Fruit fly (Drosophila melanogaster) whole organism, embryonic: Measurements from ENCODE around the gene fog.

ENCODE experiments used
- Aef1 ChIP-seq: fragments of 200-800 bp; sonication (Bioruptor generic); IDR thresholded peaks from 3 replicates; pipeline ENCODE4 v1.3.6; 2022; ENCODE audit warnings: missing biosample characterization, missing genetic modification characterization
- CG11723 ChIP-seq: fragments of 200-800 bp; sonication (Bioruptor generic); optimal IDR thresholded peaks from 2 replicates; lab custom pipeline; 2017; ENCODE audit warnings: missing biosample characterization, mild to moderate bottlenecking, missing genetic modification characterization
- CG12104 ChIP-seq: fragments of 200-800 bp; sonication (Bioruptor generic); optimal IDR thresholded peaks from 3 replicates; lab custom pipeline; 2016; ENCODE audit warnings: missing biosample characterization, missing genetic modification characterization
- CG12219 ChIP-seq: fragments of 200-800 bp; sonication (Bioruptor generic); optimal IDR thresholded peaks from 3 replicates; lab custom pipeline; 2018; ENCODE audit warnings: missing biosample characterization, mild to moderate bottlenecking, missing genetic modification characterization
- CG1233 ChIP-seq: fragments of 200-800 bp; sonication (Bioruptor generic); optimal IDR thresholded peaks from 4 replicates; lab custom pipeline; 2018; ENCODE audit warnings: missing biosample characterization, mild to moderate bottlenecking, missing genetic modification characterization
- CG12769 ChIP-seq: fragments of 200-800 bp; sonication (Bioruptor generic); optimal IDR thresholded peaks from 2 replicates; lab custom pipeline; 2019; ENCODE audit warnings: missing biosample characterization, mild to moderate bottlenecking, missing genetic modification characterization, moderate library complexity
- CG13123 ChIP-seq: fragments of 200-800 bp; sonication (Bioruptor generic); optimal IDR thresholded peaks from 2 replicates; lab custom pipeline; 2016; ENCODE audit warnings: missing biosample characterization, missing genetic modification characterization
- CG14014 ChIP-seq: fragments of 200-800 bp; sonication (Bioruptor generic); IDR thresholded peaks from 2 replicates; pipeline ENCODE4 v1.3.6; 2022; ENCODE audit warnings: missing biosample characterization, missing genetic modification characterization
- CG15269 ChIP-seq: fragments of 200-800 bp; sonication (Bioruptor generic); optimal IDR thresholded peaks from 2 replicates; lab custom pipeline; 2018; ENCODE audit warnings: missing biosample characterization, mild to moderate bottlenecking, missing genetic modification characterization, moderate library complexity
- CG16863 ChIP-seq: fragments of 200-800 bp; sonication (Bioruptor generic); optimal IDR thresholded peaks from 3 replicates; lab custom pipeline; 2016; ENCODE audit warnings: missing biosample characterization, missing genetic modification characterization
- CG18476 ChIP-seq: fragments of 200-800 bp; sonication (Bioruptor generic); optimal IDR thresholded peaks from 2 replicates; lab custom pipeline; 2016; ENCODE audit warnings: missing biosample characterization, mild to moderate bottlenecking, missing genetic modification characterization
- CG2875 ChIP-seq: fragments of 200-800 bp; sonication (Bioruptor generic); optimal IDR thresholded peaks from 2 replicates; lab custom pipeline; 2017; ENCODE audit warnings: missing biosample characterization, mild to moderate bottlenecking, missing genetic modification characterization, missing genetic modification reagents
- CG30403 ChIP-seq: fragments of 200-800 bp; sonication (Bioruptor generic); optimal IDR thresholded peaks from 3 replicates; lab custom pipeline; 2016; ENCODE audit warnings: missing biosample characterization, missing genetic modification characterization
- CG33213 ChIP-seq: fragments of 200-800 bp; sonication (Bioruptor generic); optimal IDR thresholded peaks from 3 replicates; lab custom pipeline; 2016; ENCODE audit warnings: missing biosample characterization, missing genetic modification characterization
- CG3407 ChIP-seq: fragments of 200-800 bp; sonication (Bioruptor generic); optimal IDR thresholded peaks from 2 replicates; lab custom pipeline; 2018; ENCODE audit warnings: missing biosample characterization, mild to moderate bottlenecking, missing genetic modification characterization
- CG4730 ChIP-seq: fragments of 200-800 bp; sonication (Bioruptor generic); IDR thresholded peaks from 2 replicates; pipeline ENCODE4 v1.3.6; 2022; ENCODE audit warnings: missing biosample characterization, missing genetic modification characterization
- CG7987 ChIP-seq: fragments of 200-800 bp; sonication (Bioruptor generic); optimal IDR thresholded peaks from 2 replicates; lab custom pipeline; 2018; ENCODE audit warnings: missing biosample characterization, mild to moderate bottlenecking, missing genetic modification characterization, moderate library complexity
- CG8944 ChIP-seq: fragments of 200-800 bp; sonication (Bioruptor generic); optimal IDR thresholded peaks from 3 replicates; lab custom pipeline; 2016; ENCODE audit warnings: missing biosample characterization, missing genetic modification characterization
- D19B ChIP-seq: fragments of 200-800 bp; sonication (Bioruptor generic); optimal IDR thresholded peaks from 2 replicates; lab custom pipeline; 2017; ENCODE audit warnings: missing biosample characterization, mild to moderate bottlenecking, missing genetic modification characterization
- E2f2 ChIP-seq: fragments of 200-800 bp; sonication (Bioruptor generic); IDR thresholded peaks from 2 replicates; pipeline ENCODE4 v1.3.6; 2022; ENCODE audit warnings: missing biosample characterization, missing genetic modification characterization
- H15 ChIP-seq: fragments of 200-800 bp; sonication (Bioruptor generic); IDR thresholded peaks from 3 replicates; pipeline ENCODE4 v1.3.6; 2022; ENCODE audit warnings: missing biosample characterization, missing genetic modification characterization
- Nf-YB ChIP-seq: fragments of 200-800 bp; sonication (Bioruptor generic); optimal IDR thresholded peaks from 3 replicates; lab custom pipeline; 2019; ENCODE audit warnings: missing biosample characterization, mild to moderate bottlenecking, missing genetic modification characterization, moderate library complexity
- Oaz ChIP-seq: fragments of 200-800 bp; sonication (Bioruptor generic); IDR thresholded peaks from 2 replicates; pipeline ENCODE4 v1.3.6; 2022; ENCODE audit warnings: missing biosample characterization, missing genetic modification characterization
- PHDP ChIP-seq: fragments of 200-800 bp; sonication (Bioruptor generic); optimal IDR thresholded peaks from 3 replicates; lab custom pipeline; 2018; ENCODE audit warnings: missing biosample characterization, mild to moderate bottlenecking, missing genetic modification characterization, moderate library complexity
- Pdp1 ChIP-seq, 2 experiments: fragments of 200-800 bp; sonication (Bioruptor generic); optimal IDR thresholded peaks; 3 replicates each; lab custom pipeline; 2016; ENCODE audit warnings: missing biosample characterization in 2 of 2, missing genetic modification characterization in 2 of 2, mild to moderate bottlenecking in 1 of 2, moderate library complexity in 1 of 2
- Ptx1 ChIP-seq: fragments of 200-800 bp; sonication (Bioruptor generic); IDR thresholded peaks from 2 replicates; pipeline ENCODE4 v1.3.6; 2022; ENCODE audit warnings: missing biosample characterization, missing genetic modification characterization
- Sin3A ChIP-seq: fragments of >200 bp; optimal IDR thresholded peaks from 2 replicates; lab custom pipeline; 2018
- Sox100B ChIP-seq: fragments of 200-800 bp; sonication (Bioruptor generic); optimal IDR thresholded peaks from 3 replicates; lab custom pipeline; 2018; ENCODE audit warnings: missing biosample characterization, mild to moderate bottlenecking, missing genetic modification characterization
- Trl ChIP-seq, 3 experiments: fragments of >200 bp in 2 of 3; fragments of 200-800 bp in 1 of 3; sonication (Bioruptor generic) in 1 of 3; optimal IDR thresholded peaks; 2 replicates in 1 of 3; 3 replicates in 2 of 3; lab custom pipeline; 2016 to 2017; ENCODE audit warnings: missing biosample characterization in 1 of 3, missing genetic modification characterization in 1 of 3
- abd-A ChIP-seq: fragments of 200-800 bp; sonication (Bioruptor generic); optimal IDR thresholded peaks from 3 replicates; lab custom pipeline; 2019; ENCODE audit warnings: missing biosample characterization, mild to moderate bottlenecking, missing genetic modification characterization, moderate library complexity
- aop ChIP-seq: fragments of 200-800 bp; sonication (Bioruptor generic); IDR thresholded peaks from 2 replicates; pipeline ENCODE4 v1.3.6; 2022; ENCODE audit warnings: missing biosample characterization, missing genetic modification characterization
- az2 ChIP-seq: fragments of 200-800 bp; sonication (Bioruptor generic); optimal IDR thresholded peaks from 3 replicates; lab custom pipeline; 2016; ENCODE audit warnings: missing biosample characterization, missing genetic modification characterization
- caup ChIP-seq: fragments of 200-800 bp; sonication (Bioruptor generic); optimal IDR thresholded peaks from 3 replicates; lab custom pipeline; 2017; ENCODE audit warnings: missing biosample characterization, mild to moderate bottlenecking, missing genetic modification characterization, moderate library complexity; ENCODE audit not compliant: severe bottlenecking
- chn ChIP-seq: fragments of 200-800 bp; sonication (Bioruptor generic); optimal IDR thresholded peaks from 2 replicates; lab custom pipeline; 2016; ENCODE audit warnings: missing biosample characterization, missing genetic modification characterization
- fd64A ChIP-seq: fragments of 200-800 bp; sonication (Bioruptor generic); optimal IDR thresholded peaks from 3 replicates; lab custom pipeline; 2018; ENCODE audit warnings: missing biosample characterization, mild to moderate bottlenecking, missing genetic modification characterization
- gem ChIP-seq: fragments of 200-800 bp; sonication (Bioruptor generic); optimal IDR thresholded peaks from 2 replicates; lab custom pipeline; 2019; ENCODE audit warnings: missing biosample characterization, mild to moderate bottlenecking, missing genetic modification characterization, moderate library complexity
- gfzf ChIP-seq: fragments of 200-800 bp; sonication (Bioruptor generic); optimal IDR thresholded peaks from 2 replicates; lab custom pipeline; 2016; ENCODE audit warnings: missing biosample characterization, mild to moderate bottlenecking, missing genetic modification characterization, moderate library complexity
- oc ChIP-seq: fragments of 200-800 bp; sonication (Bioruptor generic); optimal IDR thresholded peaks from 2 replicates; lab custom pipeline; 2018; ENCODE audit warnings: missing biosample characterization, mild to moderate bottlenecking, missing genetic modification characterization, moderate library complexity
- odd ChIP-seq: fragments of 200-800 bp; sonication (Bioruptor generic); optimal IDR thresholded peaks from 2 replicates; lab custom pipeline; 2017; ENCODE audit warnings: missing biosample characterization, mild to moderate bottlenecking, missing genetic modification characterization
- onecut ChIP-seq: fragments of 200-800 bp; sonication (Bioruptor generic); IDR thresholded peaks from 2 replicates; pipeline ENCODE4 v1.3.6; 2022; ENCODE audit warnings: missing biosample characterization, missing genetic modification characterization
- pum ChIP-seq: fragments of 200-800 bp; sonication (Bioruptor generic); optimal IDR thresholded peaks from 2 replicates; lab custom pipeline; 2016; ENCODE audit warnings: missing biosample characterization, missing genetic modification characterization
- ranshi ChIP-seq: fragments of 200-800 bp; sonication (Bioruptor generic); IDR thresholded peaks from 2 replicates; pipeline ENCODE4 v1.3.6; 2022; ENCODE audit warnings: missing biosample characterization, missing genetic modification characterization
- repo ChIP-seq: fragments of 200-800 bp; sonication (Bioruptor generic); optimal IDR thresholded peaks from 2 replicates; lab custom pipeline; 2016; ENCODE audit warnings: missing biosample characterization, missing genetic modification characterization
- slou ChIP-seq: fragments of 200-800 bp; sonication (Bioruptor generic); optimal IDR thresholded peaks from 3 replicates; lab custom pipeline; 2016; ENCODE audit warnings: missing biosample characterization, missing genetic modification characterization
- tll ChIP-seq, 2 experiments: fragments of 200-800 bp in 1 of 2; fragments of >200 bp in 1 of 2; sonication (Bioruptor generic) in 1 of 2; optimal IDR thresholded peaks; 2 replicates each; lab custom pipeline; 2017 to 2019; ENCODE audit warnings: missing biosample characterization in 2 of 2, missing genetic modification characterization in 2 of 2, mild to moderate bottlenecking in 1 of 2, moderate library complexity in 1 of 2
- tup ChIP-seq: fragments of 200-800 bp; sonication (Bioruptor generic); optimal IDR thresholded peaks from 2 replicates; lab custom pipeline; 2016; ENCODE audit warnings: missing biosample characterization, mild to moderate bottlenecking, missing genetic modification characterization, moderate library complexity
- wek ChIP-seq: fragments of 200-800 bp; sonication (Bioruptor generic); optimal IDR thresholded peaks from 3 replicates; lab custom pipeline; 2018; ENCODE audit warnings: missing biosample characterization, mild to moderate bottlenecking, missing genetic modification characterization, moderate library complexity
- wor ChIP-seq: fragments of 200-800 bp; sonication (Bioruptor generic); IDR thresholded peaks from 2 replicates; pipeline ENCODE4 v1.3.6; 2022; ENCODE audit warnings: missing biosample characterization, missing genetic modification characterization
- z ChIP-seq: fragments of 200-800 bp; sonication (Bioruptor generic); IDR thresholded peaks from 3 replicates; pipeline ENCODE4 v1.3.6; 2022; ENCODE audit warnings: missing biosample characterization, missing genetic modification characterization
- zen ChIP-seq: fragments of 200-800 bp; sonication (Bioruptor generic); optimal IDR thresholded peaks from 3 replicates; lab custom pipeline; 2018; ENCODE audit warnings: missing biosample characterization, mild to moderate bottlenecking, missing genetic modification characterization, moderate library complexity

The fog gene

dm6 chrX:22837338-22837737 is 17.7 kb downstream of the fog start (continued):
- TF ChIP-seq CG11723 = peak; percentile 7
- no peak for TF ChIP-seq abd-A (tag; lab: Kevin White, UChicago)
- 0 out of 2 replicates have a peak, but pooled peaks have one; percentile 12 for TF ChIP-seq Oaz (GFP tag; lab: Robert Waterston, UW)
- no peak for TF ChIP-seq Trl (optimal IDR thresholded peaks at IDR 0.05; lab: Kevin White, UChicago)
- peak; percentile 29 for TF ChIP-seq Trl (GFP tag; optimal IDR thresholded peaks at IDR 0.05; lab: Kevin White, UChicago)
- TF ChIP-seq az2 (GFP tag; lab: Kevin White, UChicago) = no peak
- TF ChIP-seq CG4730 (GFP tag; lab: Robert Waterston, UW) = no peak
- TF ChIP-seq gem (tag; lab: Kevin White, UChicago) = peak; percentile 48
- peak; percentile 38 for TF ChIP-seq odd (GFP tag; lab: Kevin White, UChicago)
- peak; percentile 29; the same call in 1 of the 2 replicates for TF ChIP-seq E2f2 (GFP tag; lab: Robert Waterston, UW)
- TF ChIP-seq gfzf (GFP tag; lab: Kevin White, UChicago) = no peak
- peak; percentile 56 for TF ChIP-seq CG3407 (GFP tag; lab: Kevin White, UChicago)
- no peak for TF ChIP-seq CG30403 (GFP tag; lab: Kevin White, UChicago)
- peak; percentile 78 for TF ChIP-seq zen
- no peak for TF ChIP-seq wor (GFP tag; lab: Robert Waterston, UW)
- peak; percentile 44 for TF ChIP-seq CG1233 (GFP tag; lab: Kevin White, UChicago)
- peak; percentile 59 for TF ChIP-seq Sox100B (GFP tag; lab: Kevin White, UChicago)
- TF ChIP-seq Ptx1 (GFP tag; lab: Robert Waterston, UW) = 0 out of 2 replicates have a peak, but pooled peaks have one; percentile 12
- peak; percentile 50 for TF ChIP-seq wek (GFP tag; lab: Kevin White, UChicago)
- TF ChIP-seq CG7987 (GFP tag; lab: Kevin White, UChicago) = peak; percentile 30
- peak in 1 of 2 experiments; percentile 12 for TF ChIP-seq Pdp1 (GFP tag; optimal IDR thresholded peaks at IDR 0.05; lab: Kevin White, UChicago)
- peak; percentile 12 for TF ChIP-seq oc (tag; lab: Kevin White, UChicago)
- no peak for TF ChIP-seq slou
- TF ChIP-seq caup (GFP tag; lab: Kevin White, UChicago) = peak; percentile 36
- TF ChIP-seq chn (GFP tag; lab: Kevin White, UChicago) = no peak
- TF ChIP-seq fd64A (GFP tag; lab: Kevin White, UChicago) = peak; percentile 60
- TF ChIP-seq CG13123 (GFP tag; lab: Kevin White, UChicago) = peak; percentile 13
- TF ChIP-seq D19B = no peak
- peak; percentile 46 for TF ChIP-seq PHDP (tag; lab: Kevin White, UChicago)
- peak; percentile 18 for TF ChIP-seq CG12219 (GFP tag; lab: Kevin White, UChicago)
- TF ChIP-seq CG16863 (GFP tag; lab: Kevin White, UChicago) = peak; percentile 32
- TF ChIP-seq Nf-YB (GFP tag; lab: Kevin White, UChicago) = no peak
- TF ChIP-seq H15 = 0 out of 3 replicates have a peak, but pooled peaks have one; percentile 22
- TF ChIP-seq pum (GFP tag; lab: Kevin White, UChicago) = no peak
- TF ChIP-seq CG12769 (tag; lab: Kevin White, UChicago) = peak; percentile 3
- peak; percentile 35; the same call in 1 of the 2 replicates for TF ChIP-seq ranshi (GFP tag; lab: Robert Waterston, UW)
- no peak for TF ChIP-seq aop (GFP tag; lab: Robert Waterston, UW)
- TF ChIP-seq CG14014 (GFP tag; lab: Robert Waterston, UW) = peak; percentile 44; the same call in 1 of the 2 replicates
- TF ChIP-seq z (GFP tag; lab: Robert Waterston, UW) = 0 out of 3 replicates have a peak, but pooled peaks have one; percentile 30
- TF ChIP-seq tup (GFP tag; lab: Kevin White, UChicago) = peak; percentile 30
- no peak for TF ChIP-seq Sin3A (lab: Kevin White, UChicago)
- TF ChIP-seq CG18476 = no peak
- TF ChIP-seq CG33213 (GFP tag; lab: Kevin White, UChicago) = peak; percentile 33
- TF ChIP-seq repo (GFP tag; lab: Kevin White, UChicago) = peak; percentile 14
- no peak for TF ChIP-seq Aef1
- TF ChIP-seq CG12104 = peak; percentile 12
- TF ChIP-seq tll (GFP tag; optimal IDR thresholded peaks at IDR 0.05; lab: Kevin White, UChicago) = peak in 1 of 2 experiments; percentile 88
- peak; percentile 12 for TF ChIP-seq CG8944
- peak; percentile 73 for TF ChIP-seq CG2875
- peak; percentile 17 for TF ChIP-seq CG15269 (tag; lab: Kevin White, UChicago)
- peak; percentile 53 for TF ChIP-seq onecut
